Fruit fly (Drosophila melanogaster): ENCODE measurements around the gene CG31278.

The CG31278 gene

dm6 chr3R:10664942-10665341 lies 43.2 kb downstream of the CG31278 start:
- no peak for TF ChIP-seq CG17801 (GFP tag; optimal IDR thresholded peaks at IDR 0.05; ENCODE audit: partially characterized antibody)

- TF ChIP-seq CG17801 (GFP tag; optimal IDR thresholded peaks at IDR 0.05; ENCODE audit: partially characterized antibody) = no peak
These were observed 47.0 kb downstream of the CG31278 start for dm6 chr3R:10661098-10661497.

dm6 chr3R:10659563-10659962 lies 48.6 kb downstream of the CG31278 start:
- TF ChIP-seq CG17801 (GFP tag; optimal IDR thresholded peaks at IDR 0.05; ENCODE audit: partially characterized antibody) = no peak

- TF ChIP-seq CG17801 (GFP tag; optimal IDR thresholded peaks at IDR 0.05; ENCODE audit: partially characterized antibody) = no peak
These were observed 49.4 kb downstream of the CG31278 start for dm6 chr3R:10658783-10659182.

Data from ovary, adult (tissue).